Fruit fly (Drosophila melanogaster) whole organism, embryonic: ENCODE data around the gene CG7551.

Experiments
- Aef1 ChIP-seq: fragments of 200-800 bp; sonication (Bioruptor generic); IDR thresholded peaks from 3 replicates; pipeline ENCODE4 v1.3.6; 2022; ENCODE audit warnings: missing biosample characterization, missing genetic modification characterization
- Atf3 ChIP-seq: fragments of 200-800 bp; sonication (Bioruptor generic); optimal IDR thresholded peaks from 3 replicates; lab custom pipeline; 2016; ENCODE audit warnings: missing biosample characterization, missing genetic modification characterization
- Blimp-1 ChIP-seq: fragments of 200-800 bp; sonication (Bioruptor generic); optimal IDR thresholded peaks from 3 replicates; lab custom pipeline; 2018; ENCODE audit warnings: missing biosample characterization, missing genetic modification characterization, mild to moderate bottlenecking, moderate library complexity, missing genetic modification reagents
- CG13123 ChIP-seq: fragments of 200-800 bp; sonication (Bioruptor generic); optimal IDR thresholded peaks from 2 replicates; lab custom pipeline; 2016; ENCODE audit warnings: missing biosample characterization, missing genetic modification characterization
- CG13894 ChIP-seq: fragments of 200-800 bp; sonication (Bioruptor generic); optimal IDR thresholded peaks from 3 replicates; lab custom pipeline; 2018; ENCODE audit warnings: missing biosample characterization, mild to moderate bottlenecking, missing genetic modification characterization, moderate library complexity
- CG14667 ChIP-seq: fragments of 200-800 bp; sonication (Bioruptor generic); IDR thresholded peaks from 2 replicates; pipeline ENCODE4 v1.3.6; 2022; ENCODE audit warnings: missing biosample characterization, missing genetic modification characterization
- CG16863 ChIP-seq: fragments of 200-800 bp; sonication (Bioruptor generic); optimal IDR thresholded peaks from 3 replicates; lab custom pipeline; 2016; ENCODE audit warnings: missing biosample characterization, missing genetic modification characterization
- CG3726 ChIP-seq: fragments of 200-800 bp; sonication (Bioruptor generic); IDR thresholded peaks from 3 replicates; pipeline ENCODE4, ENCODE4 v1.3.6; 2022; ENCODE audit warnings: missing biosample characterization, missing genetic modification characterization
- CG4854 ChIP-seq: fragments of 200-800 bp; sonication (Bioruptor generic); optimal IDR thresholded peaks from 2 replicates; lab custom pipeline; 2016; ENCODE audit warnings: missing biosample characterization, missing genetic modification characterization, inconsistent platforms
- CG8478 ChIP-seq: fragments of >200 bp; optimal IDR thresholded peaks from 2 replicates; lab custom pipeline; 2018
- CoRest ChIP-seq: fragments of 200-800 bp; sonication (Bioruptor generic); optimal IDR thresholded peaks from 3 replicates; lab custom pipeline; 2018; ENCODE audit warnings: missing biosample characterization, mild to moderate bottlenecking, missing genetic modification characterization, moderate library complexity
- D ChIP-seq, 2 experiments: fragments of 200-800 bp in 1 of 2; fragments of >200 bp in 1 of 2; sonication (Bioruptor generic) in 1 of 2; optimal IDR thresholded peaks; 2 replicates in 1 of 2; 3 replicates in 1 of 2; lab custom pipeline; 2017; ENCODE audit warnings: mild to moderate bottlenecking in 1 of 2, missing biosample characterization in 1 of 2, missing genetic modification characterization in 1 of 2, missing genetic modification reagents in 1 of 2
- Ets65A ChIP-seq: fragments of 200-800 bp; sonication (Bioruptor generic); peaks from one replicate; lab custom pipeline; 2016; ENCODE audit warnings: missing biosample characterization, missing genetic modification characterization
- Fer3 ChIP-seq: fragments of 200-800 bp; sonication (Bioruptor generic); optimal IDR thresholded peaks from 2 replicates; lab custom pipeline; 2018; ENCODE audit warnings: missing biosample characterization, mild to moderate bottlenecking, missing genetic modification characterization, moderate library complexity
- Gug ChIP-seq: fragments of 200-800 bp; sonication (Bioruptor generic); IDR thresholded peaks from 4 replicates; pipeline ENCODE4 v1.3.6; 2022; ENCODE audit warnings: missing biosample characterization, missing genetic modification characterization
- Mad ChIP-seq: fragments of 200-800 bp; sonication (Bioruptor generic); optimal IDR thresholded peaks from 2 replicates; lab custom pipeline; 2016; ENCODE audit warnings: missing biosample characterization, missing genetic modification characterization
- Nf-YC ChIP-seq: fragments of 200-800 bp; optimal IDR thresholded peaks from 3 replicates; lab custom pipeline; 2019; ENCODE audit warnings: missing biosample characterization, mild to moderate bottlenecking, missing genetic modification characterization, moderate library complexity
- Oaz ChIP-seq: fragments of 200-800 bp; sonication (Bioruptor generic); IDR thresholded peaks from 2 replicates; pipeline ENCODE4 v1.3.6; 2022; ENCODE audit warnings: missing biosample characterization, missing genetic modification characterization
- Rx ChIP-seq: fragments of 200-800 bp; sonication (Bioruptor generic); IDR thresholded peaks from 2 replicates; pipeline ENCODE4 v1.3.6; 2022; ENCODE audit warnings: missing biosample characterization, missing genetic modification characterization
- Six4 ChIP-seq: fragments of 200-800 bp; sonication (Bioruptor generic); optimal IDR thresholded peaks from 2 replicates; lab custom pipeline; 2016; ENCODE audit warnings: missing biosample characterization, missing genetic modification characterization
- al ChIP-seq: fragments of 200-800 bp; sonication (Bioruptor generic); IDR thresholded peaks from 2 replicates; pipeline ENCODE4 v1.3.6; 2022; ENCODE audit warnings: missing biosample characterization, missing genetic modification characterization
- ara ChIP-seq: fragments of 200-800 bp; sonication (Bioruptor generic); IDR thresholded peaks from 2 replicates; pipeline ENCODE4 v1.3.6; 2022; ENCODE audit warnings: missing biosample characterization, missing genetic modification characterization
- chif ChIP-seq, 2 experiments: fragments of 200-800 bp; sonication (Bioruptor generic); optimal IDR thresholded peaks; 3 replicates each; lab custom pipeline; 2016; ENCODE audit warnings: missing biosample characterization in 2 of 2, missing genetic modification characterization in 2 of 2
- chinmo ChIP-seq: fragments of 200-800 bp; sonication (Bioruptor generic); IDR thresholded peaks from 4 replicates; pipeline ENCODE4 v1.3.6; 2022; ENCODE audit warnings: missing biosample characterization, missing genetic modification characterization; ENCODE audit not compliant: partially characterized antibody
- ci ChIP-seq: fragments of 200-800 bp; sonication (Bioruptor generic); IDR thresholded peaks from 3 replicates; pipeline ENCODE4 v1.3.6; 2022; ENCODE audit warnings: missing biosample characterization, missing genetic modification characterization
- corto ChIP-seq: fragments of 200-800 bp; sonication (Bioruptor generic); optimal IDR thresholded peaks from 2 replicates; lab custom pipeline; 2016; ENCODE audit warnings: missing biosample characterization, mild to moderate bottlenecking, missing genetic modification characterization, moderate library complexity
- crol ChIP-seq: fragments of 200-800 bp; sonication (Bioruptor generic); IDR thresholded peaks from 2 replicates; pipeline ENCODE4 v1.3.6; 2022; ENCODE audit warnings: missing biosample characterization, missing genetic modification characterization
- fd96Cb ChIP-seq: fragments of 200-800 bp; sonication (Bioruptor generic); optimal IDR thresholded peaks from 2 replicates; lab custom pipeline; 2018; ENCODE audit warnings: missing biosample characterization, mild to moderate bottlenecking, missing genetic modification characterization, moderate library complexity
- gce ChIP-seq: fragments of 200-800 bp; sonication (Bioruptor generic); IDR thresholded peaks from 3 replicates; pipeline ENCODE4 v1.3.6; 2022; ENCODE audit warnings: missing biosample characterization, missing genetic modification characterization
- grau ChIP-seq: fragments of 200-800 bp; optimal IDR thresholded peaks from 3 replicates; lab custom pipeline; 2019; ENCODE audit warnings: missing biosample characterization, mild to moderate bottlenecking, missing genetic modification characterization, moderate library complexity
- hkb ChIP-seq, 2 experiments: fragments of 200-800 bp in 1 of 2; fragments of >200 bp in 1 of 2; sonication (Bioruptor generic) in 1 of 2; IDR thresholded peaks in 1 of 2; optimal IDR thresholded peaks in 1 of 2; 2 replicates each; pipeline versions ENCODE4 v1.3.6 to Lab custom; 2017 to 2022; ENCODE audit warnings: missing biosample characterization in 1 of 2, missing genetic modification characterization in 1 of 2
- ind ChIP-seq: fragments of 200-800 bp; sonication (Bioruptor generic); optimal IDR thresholded peaks from 3 replicates; lab custom pipeline; 2016; ENCODE audit warnings: missing biosample characterization, missing genetic modification characterization
- klu ChIP-seq: fragments of 200-800 bp; sonication (Bioruptor generic); IDR thresholded peaks from 2 replicates; pipeline ENCODE4 v1.3.6; 2022; ENCODE audit warnings: missing biosample characterization, missing genetic modification characterization
- knrl ChIP-seq: fragments of 200-800 bp; sonication (Bioruptor generic); IDR thresholded peaks from 3 replicates; pipeline ENCODE4 v1.3.6; 2022; ENCODE audit warnings: missing biosample characterization, missing genetic modification characterization; ENCODE audit not compliant: partially characterized antibody
- mam ChIP-seq: fragments of 200-800 bp; sonication (Bioruptor generic); optimal IDR thresholded peaks from 3 replicates; lab custom pipeline; 2016; ENCODE audit warnings: missing biosample characterization, missing genetic modification characterization
- nmo ChIP-seq: fragments of 200-800 bp; sonication (Bioruptor generic); optimal IDR thresholded peaks from 2 replicates; lab custom pipeline; 2018; ENCODE audit warnings: missing biosample characterization, mild to moderate bottlenecking, missing genetic modification characterization, moderate library complexity
- pan ChIP-seq, 4 experiments: fragments of >200 bp in 3 of 4; fragments of 200-800 bp in 1 of 4; sonication (Bioruptor generic) in 1 of 4; optimal IDR thresholded peaks in 3 of 4; IDR thresholded peaks in 1 of 4; 2 replicates each; pipeline versions ENCODE4 v1.3.6 to Lab custom; 2017 to 2022; ENCODE audit warnings: missing biosample characterization in 2 of 4, missing genetic modification characterization in 2 of 4, mixed read lengths in 1 of 4
- phol ChIP-seq: fragments of 200-800 bp; sonication (Bioruptor generic); optimal IDR thresholded peaks from 3 replicates; lab custom pipeline; 2018; ENCODE audit warnings: missing biosample characterization, mild to moderate bottlenecking, missing genetic modification characterization, moderate library complexity
- prd ChIP-seq, 3 experiments: fragments of >200 bp in 2 of 3; fragments of 200-800 bp in 1 of 3; sonication (Bioruptor generic) in 1 of 3; optimal IDR thresholded peaks in 2 of 3; IDR thresholded peaks in 1 of 3; 2 replicates in 2 of 3; 3 replicates in 1 of 3; pipeline versions ENCODE4 v1.3.6 to Lab custom; 2017 to 2022; ENCODE audit warnings: missing biosample characterization in 1 of 3, missing genetic modification characterization in 1 of 3
- slbo ChIP-seq: fragments of 200-800 bp; sonication (Bioruptor generic); IDR thresholded peaks from 2 replicates; pipeline ENCODE4 v1.3.6; 2022; ENCODE audit warnings: missing biosample characterization, missing genetic modification characterization
- tio ChIP-seq: fragments of 200-800 bp; sonication (Bioruptor generic); optimal IDR thresholded peaks from 2 replicates; lab custom pipeline; 2017; ENCODE audit warnings: missing biosample characterization, missing genetic modification characterization, inconsistent platforms
- tup ChIP-seq: fragments of 200-800 bp; sonication (Bioruptor generic); optimal IDR thresholded peaks from 2 replicates; lab custom pipeline; 2016; ENCODE audit warnings: missing biosample characterization, mild to moderate bottlenecking, missing genetic modification characterization, moderate library complexity
- zen ChIP-seq: fragments of 200-800 bp; sonication (Bioruptor generic); optimal IDR thresholded peaks from 3 replicates; lab custom pipeline; 2018; ENCODE audit warnings: missing biosample characterization, mild to moderate bottlenecking, missing genetic modification characterization, moderate library complexity

Gene CG7551

dm6 chr3L:11465371-11465914 lies 7.2 kb downstream of the CG7551 start, which contains the start of gene Fum3 (continued):
- TF ChIP-seq crol (GFP tag; lab: Robert Waterston, UW) (no peak), Gug (GFP tag; lab: Robert Waterston, UW) (no peak), klu (GFP tag; lab: Robert Waterston, UW) (no peak), nmo (GFP tag; lab: Kevin White, UChicago) (peak; percentile 25), grau (tag; lab: Kevin White, UChicago) (peak; percentile 11), Oaz (GFP tag; lab: Robert Waterston, UW) (no peak), fd96Cb (tag; lab: Kevin White, UChicago) (no peak), CG14667 (GFP tag; lab: Robert Waterston, UW) (0 out of 2 replicates have a peak, but pooled peaks have one; percentile 3), mam (GFP tag; lab: Kevin White, UChicago) (no peak), Aef1 (GFP tag; lab: Robert Waterston, UW) (no peak), corto (GFP tag; lab: Kevin White, UChicago) (no peak), knrl (GFP tag; lab: Robert Waterston, UW) (no peak), CG13894 (no peak), Nf-YC (tag; lab: Kevin White, UChicago) (no peak), CoRest (tag; lab: Kevin White, UChicago) (peak; percentile 15), Rx (GFP tag; lab: Robert Waterston, UW) (no peak), chif (GFP tag; optimal IDR thresholded peaks at IDR 0.05; lab: Kevin White, UChicago) (peak in 1 of 2 experiments; percentile 13), Ets65A (GFP tag; lab: Kevin White, UChicago) (no peak), phol (tag; lab: Kevin White, UChicago) (peak; percentile 29), tup (GFP tag; lab: Kevin White, UChicago) (no peak), D (optimal IDR thresholded peaks at IDR 0.05; lab: Kevin White, UChicago) (no peak), D (GFP tag; optimal IDR thresholded peaks at IDR 0.05; lab: Kevin White, UChicago) (no peak), Atf3 (GFP tag; lab: Kevin White, UChicago) (no peak), tio (GFP tag; lab: Kevin White, UChicago) (peak; percentile 7), CG8478 (lab: Kevin White, UChicago) (no peak), gce (GFP tag; lab: Robert Waterston, UW) (no peak), CG3726 (no peak), CG13123 (GFP tag; lab: Kevin White, UChicago) (no peak), ci (peak; percentile 54; the same call in 2 of the 3 replicates), CG4854 (GFP tag; lab: Kevin White, UChicago) (no peak), al (no peak), Six4 (GFP tag; lab: Kevin White, UChicago) (no peak), chinmo (GFP tag; lab: Robert Waterston, UW) (no peak), slbo (no peak), Blimp-1 (GFP tag; lab: Kevin White, UChicago) (no peak), ind (no peak), CG16863 (GFP tag; lab: Kevin White, UChicago) (no peak), Mad (GFP tag; lab: Kevin White, UChicago) (no peak), ara (GFP tag; lab: Robert Waterston, UW) (peak; percentile 53; the same call in 1 of the 2 replicates), hkb (optimal IDR thresholded peaks at IDR 0.05; lab: Kevin White, UChicago) (no peak), hkb (GFP tag; IDR thresholded peaks at IDR 0.05; lab: Robert Waterston, UW) (peak; percentile 32; the same call in 1 of the 2 replicates), Fer3 (tag; lab: Kevin White, UChicago) (no peak), pan (optimal IDR thresholded peaks at IDR 0.05; lab: Kevin White, UChicago) (no peak), pan (GFP tag; optimal IDR thresholded peaks at IDR 0.05 in 1 of 2, IDR thresholded peaks at IDR 0.05 in 1 of 2) (peak in 1 of 2 experiments; percentile 30), prd (optimal IDR thresholded peaks at IDR 0.05; lab: Kevin White, UChicago) (no peak), prd (GFP tag; IDR thresholded peaks at IDR 0.05; lab: Robert Waterston, UW) (peak; percentile 78), zen (peak; percentile 50)
